Worm (Caenorhabditis elegans) whole organism, L1 larva: ENCODE measurements around the gene lmp-2.

Experiments
- C04F5.9 ChIP-seq: sonication (generic microtip); optimal IDR thresholded peaks from 2 replicates; lab custom pipeline; 2016; ENCODE audit warnings: missing genetic modification characterization, missing compliant biosample characterization
- Y116A8C.19 ChIP-seq: sonication (generic microtip); optimal IDR thresholded peaks from 2 replicates; lab custom pipeline; 2016; ENCODE audit warnings: missing compliant biosample characterization, missing genetic modification characterization, borderline replicate concordance
- alr-1 ChIP-seq: fragments of 200-800 bp; sonication (Bioruptor generic); optimal IDR thresholded peaks from 2 replicates; lab custom pipeline; 2018; ENCODE audit warnings: borderline replicate concordance, mild to moderate bottlenecking, missing genetic modification characterization, missing compliant biosample characterization
- blmp-1 ChIP-seq: fragments of 150-350 bp; optimal IDR thresholded peaks from 2 replicates; lab custom pipeline; 2014; ENCODE audit warnings: missing biosample characterization, missing genetic modification characterization
- ceh-63 ChIP-seq: fragments of 200-800 bp; sonication (Bioruptor generic); optimal IDR thresholded peaks from 2 replicates; lab custom pipeline; 2018; ENCODE audit warnings: mild to moderate bottlenecking, missing genetic modification characterization, missing compliant biosample characterization
- ceh-8 ChIP-seq: fragments of 200-800 bp; sonication (Bioruptor generic); optimal IDR thresholded peaks from 2 replicates; lab custom pipeline; 2018; ENCODE audit warnings: mild to moderate bottlenecking, missing genetic modification characterization, moderate library complexity, missing compliant biosample characterization
- ceh-82 ChIP-seq, 3 experiments: fragments of 150-350 bp in 1 of 3; sonication (generic microtip) in 2 of 3; optimal IDR thresholded peaks; 2 replicates each; lab custom pipeline; 2014 to 2017; ENCODE audit warnings: missing biosample characterization in 3 of 3, missing genetic modification characterization in 3 of 3
- ceh-88 ChIP-seq: fragments of 200-800 bp; sonication (Bioruptor generic); IDR thresholded peaks from 2 replicates; pipeline ENCODE4 v1.3.6; 2022; ENCODE audit warnings: missing genetic modification characterization, missing compliant biosample characterization
- dpl-1 ChIP-seq, 3 experiments: fragments of 150-350 bp in 2 of 3; sonication (generic microtip) in 1 of 3; optimal IDR thresholded peaks; 2 replicates each; lab custom pipeline; 2014 to 2017; ENCODE audit warnings: missing biosample characterization in 3 of 3, missing genetic modification characterization in 3 of 3, missing genetic modification reagents in 3 of 3
- efl-1 ChIP-seq, 4 experiments: fragments of 150-350 bp; optimal IDR thresholded peaks in 3 of 4; peaks in 1 of 4; 1 replicate in 1 of 4; 2 replicates in 3 of 4; lab custom pipeline; 2014; ENCODE audit warnings: missing biosample characterization in 2 of 4, missing genetic modification characterization in 2 of 4, missing genetic modification reagents in 2 of 4
- egl-27 ChIP-seq, 2 experiments: fragments of 150-350 bp in 1 of 2; sonication (generic microtip); optimal IDR thresholded peaks; 3 replicates each; lab custom pipeline; 2017 to 2018; ENCODE audit warnings: missing biosample characterization in 2 of 2, missing genetic modification characterization in 2 of 2, missing genetic modification reagents in 2 of 2
- elt-3 ChIP-seq, 6 experiments: fragments of 150-350 bp in 1 of 6; sonication (generic microtip); optimal IDR thresholded peaks; 2 replicates each; lab custom pipeline; 2017 to 2018; ENCODE audit warnings: missing biosample characterization in 6 of 6, missing genetic modification characterization in 6 of 6, inconsistent platforms in 1 of 6
- ets-5 ChIP-seq: fragments of 200-800 bp; sonication (Bioruptor generic); IDR thresholded peaks from 2 replicates; pipeline ENCODE4 v1.3.6; 2022; ENCODE audit warnings: missing genetic modification characterization, missing compliant biosample characterization
- grh-1 ChIP-seq: fragments of 200-800 bp; sonication (Bioruptor generic); IDR thresholded peaks from 2 replicates; pipeline ENCODE4 v1.3.6; 2022; ENCODE audit warnings: missing genetic modification reagents, missing genetic modification characterization, missing compliant biosample characterization
- lin-13 ChIP-seq: fragments of 150-350 bp; optimal IDR thresholded peaks from 2 replicates; lab custom pipeline; 2014; ENCODE audit warnings: missing biosample characterization, missing genetic modification reagents, missing genetic modification characterization
- lin-14 ChIP-seq: fragments of 200-800 bp; sonication (Bioruptor generic); optimal IDR thresholded peaks from 2 replicates; lab custom pipeline; 2018; ENCODE audit warnings: mild to moderate bottlenecking, missing genetic modification characterization, moderate library complexity, missing compliant biosample characterization
- lin-35 ChIP-seq, 2 experiments: fragments of 150-350 bp; optimal IDR thresholded peaks; 2 replicates each; lab custom pipeline; 2014; ENCODE audit warnings: missing biosample characterization in 2 of 2, missing genetic modification characterization in 2 of 2, missing genetic modification reagents in 2 of 2
- lir-3 ChIP-seq: sonication (generic microtip); optimal IDR thresholded peaks from 2 replicates; lab custom pipeline; 2016; ENCODE audit warnings: mild to moderate bottlenecking, missing genetic modification characterization, moderate library complexity, missing compliant biosample characterization; ENCODE audit not compliant: poor library complexity
- lsy-2 ChIP-seq, 2 experiments: fragments of 150-350 bp; optimal IDR thresholded peaks; 2 replicates each; lab custom pipeline; 2014; ENCODE audit warnings: missing biosample characterization in 2 of 2, missing genetic modification characterization in 2 of 2
- nhr-11 ChIP-seq: fragments of 150-350 bp; optimal IDR thresholded peaks from 2 replicates; lab custom pipeline; 2014; ENCODE audit warnings: missing biosample characterization, missing genetic modification characterization
- nhr-19 ChIP-seq: fragments of 200-800 bp; sonication (Bioruptor generic); conservative IDR thresholded peaks from 2 replicates; pipeline ENCODE4 v1.3.6; 2022; ENCODE audit warnings: missing genetic modification characterization, missing compliant biosample characterization
- nhr-71 ChIP-seq: sonication (generic microtip); optimal IDR thresholded peaks from 2 replicates; lab custom pipeline; 2016; ENCODE audit warnings: mild to moderate bottlenecking, missing genetic modification characterization, moderate library complexity, missing compliant biosample characterization
- nhr-76 ChIP-seq: sonication (generic microtip); optimal IDR thresholded peaks from 2 replicates; lab custom pipeline; 2017; ENCODE audit warnings: missing biosample characterization, missing genetic modification characterization
- nhr-77 ChIP-seq: fragments of 150-350 bp; optimal IDR thresholded peaks from 2 replicates; lab custom pipeline; 2014; ENCODE audit warnings: missing biosample characterization, missing genetic modification characterization
- nhr-84 ChIP-seq: sonication (generic microtip); optimal IDR thresholded peaks from 2 replicates; lab custom pipeline; 2017; ENCODE audit warnings: missing biosample characterization, missing genetic modification characterization
- nhr-85 ChIP-seq: sonication (generic microtip); peaks from one replicate; lab custom pipeline; 2016; ENCODE audit warnings: missing genetic modification characterization, inconsistent platforms, missing compliant biosample characterization
- pag-3 ChIP-seq: sonication (generic microtip); optimal IDR thresholded peaks from 2 replicates; lab custom pipeline; 2017; ENCODE audit warnings: missing genetic modification characterization, mild to moderate bottlenecking, missing compliant biosample characterization, antibody characterized with exemption, borderline replicate concordance; ENCODE audit not compliant: insufficient read depth
- pax-3 ChIP-seq: fragments of 200-800 bp; sonication (Bioruptor generic); optimal IDR thresholded peaks from 2 replicates; lab custom pipeline; 2018; ENCODE audit warnings: mild to moderate bottlenecking, missing genetic modification characterization, moderate library complexity, missing compliant biosample characterization
- rnt-1 ChIP-seq: sonication (generic microtip); optimal IDR thresholded peaks from 2 replicates; lab custom pipeline; 2016; ENCODE audit warnings: mild to moderate bottlenecking, missing genetic modification characterization, moderate library complexity, missing compliant biosample characterization
- snpc-4 ChIP-seq: fragments of 150-350 bp; optimal IDR thresholded peaks from 2 replicates; lab custom pipeline; 2014; ENCODE audit warnings: missing biosample characterization, missing genetic modification characterization
- snu-23 ChIP-seq: sonication (generic microtip); optimal IDR thresholded peaks from 2 replicates; lab custom pipeline; 2016; ENCODE audit warnings: missing genetic modification characterization, missing compliant biosample characterization
- sox-4 ChIP-seq: sonication (generic microtip); optimal IDR thresholded peaks from 2 replicates; lab custom pipeline; 2016; ENCODE audit warnings: missing genetic modification characterization, missing compliant biosample characterization
- sup-37 ChIP-seq: fragments of 200-800 bp; sonication (Bioruptor generic); optimal IDR thresholded peaks from 2 replicates; lab custom pipeline; 2018; ENCODE audit warnings: mild to moderate bottlenecking, missing genetic modification characterization, missing compliant biosample characterization
- tbx-2 ChIP-seq: sonication (generic microtip); optimal IDR thresholded peaks from 2 replicates; lab custom pipeline; 2016; ENCODE audit warnings: missing genetic modification characterization, missing compliant biosample characterization
- tlp-1 ChIP-seq: fragments of 150-350 bp; optimal IDR thresholded peaks from 2 replicates; lab custom pipeline; 2014; ENCODE audit warnings: missing biosample characterization, missing genetic modification characterization
- unc-130 ChIP-seq: fragments of 150-350 bp; optimal IDR thresholded peaks from 2 replicates; lab custom pipeline; 2017; ENCODE audit warnings: missing biosample characterization, missing genetic modification characterization, inconsistent platforms
- unc-30 ChIP-seq: sonication (generic microtip); optimal IDR thresholded peaks from 2 replicates; lab custom pipeline; 2017; ENCODE audit warnings: missing biosample characterization, missing genetic modification characterization
- unc-86 ChIP-seq: sonication (generic microtip); optimal IDR thresholded peaks from 2 replicates; lab custom pipeline; 2016; ENCODE audit warnings: missing genetic modification characterization, missing compliant biosample characterization
- unc-98 ChIP-seq: fragments of 200-800 bp; sonication (Bioruptor generic); IDR thresholded peaks from 2 replicates; pipeline ENCODE4 v1.3.6; 2022; ENCODE audit warnings: missing genetic modification characterization, missing compliant biosample characterization
- vab-15 ChIP-seq: sonication (generic microtip); optimal IDR thresholded peaks from 2 replicates; lab custom pipeline; 2017; ENCODE audit warnings: missing genotype, mild to moderate bottlenecking, missing genetic modification characterization, missing compliant biosample characterization
- xbp-1 ChIP-seq: sonication (generic microtip); optimal IDR thresholded peaks from 2 replicates; lab custom pipeline; 2016; ENCODE audit warnings: missing genetic modification characterization, missing compliant biosample characterization
- ztf-4 ChIP-seq: fragments of 150-350 bp; optimal IDR thresholded peaks from 2 replicates; lab custom pipeline; 2014; ENCODE audit warnings: missing biosample characterization, missing genetic modification characterization

lmp-2 gene

ce11 chrX:1122198-1122597 is 3.2 kb upstream of the lmp-2 start (continued):
- TF ChIP-seq nhr-84 (no peak), lir-3 (tag; lab: Kevin White, UChicago) (peak; percentile 30), vab-15 (tag; lab: Kevin White, UChicago) (peak; percentile 14), pax-3 (tag; lab: Kevin White, UChicago) (no peak), sup-37 (GFP tag; lab: Kevin White, UChicago) (no peak), rnt-1 (tag; lab: Kevin White, UChicago) (peak; percentile 59), nhr-77 (tag; lab: Kevin White, UChicago) (no peak), egl-27 (tag; optimal IDR thresholded peaks at IDR 0.05; lab: Kevin White, UChicago) (no peak), tbx-2 (tag; lab: Kevin White, UChicago) (no peak), pag-3 (peak; percentile 61), ztf-4 (tag; lab: Kevin White, UChicago) (no peak), xbp-1 (tag; lab: Kevin White, UChicago) (no peak)

DNA sequence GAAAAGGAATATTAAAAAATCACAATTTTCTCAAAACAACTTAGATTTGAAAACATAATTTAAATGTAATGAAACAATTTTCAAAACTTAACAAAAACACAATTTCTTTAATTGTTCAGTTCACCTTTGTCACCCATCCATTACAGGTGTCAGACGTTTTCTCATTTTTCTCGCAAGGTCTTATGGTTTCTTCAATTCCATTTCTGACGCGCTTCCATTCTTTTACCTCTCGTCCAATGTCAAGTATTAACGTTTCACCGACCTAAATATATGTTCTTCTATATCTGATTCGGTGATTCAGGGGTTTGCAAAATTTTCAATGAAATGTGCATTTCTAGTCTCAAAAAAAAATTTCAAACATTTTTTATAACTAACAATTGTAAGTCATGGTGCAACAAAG is 1.9 kb upstream of the lmp-2 start:
- no peak for TF ChIP-seq ets-5 (GFP tag; lab: Robert Waterston, UW)
- TF ChIP-seq pag-3: no peak
- TF ChIP-seq lsy-2 (tag; optimal IDR thresholded peaks at IDR 0.05; lab: Kevin White, UChicago): no peak
- TF ChIP-seq Y116A8C.19: no peak
- TF ChIP-seq unc-86 (tag; lab: Kevin White, UChicago): no peak
- no peak for TF ChIP-seq dpl-1 (GFP tag; optimal IDR thresholded peaks at IDR 0.05; lab: Kevin White, UChicago)
- TF ChIP-seq nhr-76 (tag; lab: Kevin White, UChicago): no peak
- no peak for TF ChIP-seq efl-1 (optimal IDR thresholded peaks at IDR 0.05; lab: Kevin White, UChicago)
- TF ChIP-seq efl-1 (GFP tag; optimal IDR thresholded peaks at IDR 0.05 in 1 of 2; lab: Kevin White, UChicago): no peak
- peak; percentile 58 for TF ChIP-seq blmp-1 (tag; lab: Kevin White, UChicago)
- TF ChIP-seq C04F5.9: no peak
- TF ChIP-seq lin-35 (GFP tag; optimal IDR thresholded peaks at IDR 0.05; lab: Kevin White, UChicago): peak in 1 of 2 experiments; percentile 17
- no peak for TF ChIP-seq nhr-11 (tag; lab: Kevin White, UChicago)
- peak; percentile 76 for TF ChIP-seq nhr-85 (tag; lab: Kevin White, UChicago)
- no peak for TF ChIP-seq unc-98 (GFP tag; lab: Robert Waterston, UW)
- peak; percentile 41 for TF ChIP-seq snu-23 (GFP tag; lab: Kevin White, UChicago)
- TF ChIP-seq ceh-88 (GFP tag; lab: Robert Waterston, UW): no peak
- TF ChIP-seq sox-4: no peak
- TF ChIP-seq unc-30 (tag; lab: Kevin White, UChicago): no peak
- TF ChIP-seq lin-14 (GFP tag; lab: Kevin White, UChicago): peak; percentile 36
- no peak for TF ChIP-seq nhr-77 (tag; lab: Kevin White, UChicago)
- TF ChIP-seq ceh-8 (GFP tag; lab: Kevin White, UChicago): no peak
- TF ChIP-seq snpc-4 (tag; lab: Kevin White, UChicago): no peak
- TF ChIP-seq unc-130 (tag; lab: Kevin White, UChicago): no peak
- no peak for TF ChIP-seq ceh-63 (GFP tag; lab: Kevin White, UChicago)
- TF ChIP-seq tlp-1 (tag; lab: Kevin White, UChicago): no peak
- TF ChIP-seq nhr-71: peak; percentile 9
- TF ChIP-seq tbx-2 (tag; lab: Kevin White, UChicago): no peak
- no peak for TF ChIP-seq ceh-82 (tag; optimal IDR thresholded peaks at IDR 0.05; lab: Kevin White, UChicago)

ce11 chrX:1124146-1124545 is 1.3 kb upstream of the lmp-2 start, which contains the start of gene C05D9.9:
C05D9.9 (minus strand) TSS chrX:1124246.
- no peak for TF ChIP-seq efl-1 (optimal IDR thresholded peaks at IDR 0.05; lab: Kevin White, UChicago)
- peak in 1 of 2 experiments; percentile 7 for TF ChIP-seq efl-1 (GFP tag; optimal IDR thresholded peaks at IDR 0.05 in 1 of 2; lab: Kevin White, UChicago)
- TF ChIP-seq lin-13: no peak
- no peak for TF ChIP-seq nhr-19 (GFP tag; lab: Robert Waterston, UW)
- TF ChIP-seq alr-1: no peak
- TF ChIP-seq lin-14 (GFP tag; lab: Kevin White, UChicago): peak; percentile 10
- peak in 1 of 2 experiments; percentile 3 for TF ChIP-seq lin-35 (GFP tag; optimal IDR thresholded peaks at IDR 0.05; lab: Kevin White, UChicago)
- peak; percentile 1 for TF ChIP-seq snu-23 (GFP tag; lab: Kevin White, UChicago)
- TF ChIP-seq ceh-88 (GFP tag; lab: Robert Waterston, UW): no peak
- TF ChIP-seq elt-3 (tag; optimal IDR thresholded peaks at IDR 0.05; lab: Kevin White, UChicago): peak in 1 of 6 experiments; percentile 5
- peak; percentile 56 for TF ChIP-seq nhr-85 (tag; lab: Kevin White, UChicago)
- TF ChIP-seq grh-1 (GFP tag; lab: Robert Waterston, UW): peak; percentile 46
- no peak for TF ChIP-seq unc-130 (tag; lab: Kevin White, UChicago)
- TF ChIP-seq nhr-76 (tag; lab: Kevin White, UChicago): no peak
